Worm (Caenorhabditis elegans): ENCODE measurements around the gene dpy-30.

The dpy-30 gene

DNA sequence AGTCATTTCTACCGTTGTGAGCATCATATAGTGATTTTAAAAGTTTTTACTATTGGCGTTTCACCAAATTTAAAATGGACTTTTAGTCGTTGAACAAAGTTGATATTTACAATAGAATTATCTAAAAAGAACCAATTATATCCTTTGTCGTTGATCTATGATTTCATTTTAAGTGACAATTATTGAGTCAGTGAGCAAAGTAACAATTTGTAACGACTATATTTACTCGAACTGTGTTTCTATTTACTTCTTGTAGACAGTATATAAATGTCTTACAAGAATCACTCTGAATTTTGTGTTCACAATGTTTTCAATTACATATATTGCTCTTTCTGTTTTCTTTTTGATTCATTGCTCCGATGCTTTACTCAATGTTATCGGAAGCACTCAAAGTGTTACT lies 49.8 kb downstream of the dpy-30 start, which contains the start of gene ttr-22:
TSS of gene ttr-22 (plus strand) at position 301 of the 400 bp plus-strand sequence.
- TF ChIP-seq ceh-43 (GFP tag; optimal IDR thresholded peaks at IDR 0.05) = no peak
- no peak for TF ChIP-seq flh-1 (GFP tag; optimal IDR thresholded peaks at IDR 0.05)
- TF ChIP-seq unc-120 (tag; optimal IDR thresholded peaks at IDR 0.05; ENCODE audit: poor library complexity, severe bottlenecking) = no peak
- no peak for TF ChIP-seq ces-1 (GFP tag; optimal IDR thresholded peaks at IDR 0.05)
- no peak for TF ChIP-seq lin-13 (tag; optimal IDR thresholded peaks at IDR 0.05)
- TF ChIP-seq cnd-1 (tag; optimal IDR thresholded peaks at IDR 0.05) = no peak
- no peak for TF ChIP-seq blmp-1 (tag; optimal IDR thresholded peaks at IDR 0.05)
- TF ChIP-seq nhr-28 (tag; optimal IDR thresholded peaks at IDR 0.05) = no peak
- TF ChIP-seq elt-3 (tag; optimal IDR thresholded peaks at IDR 0.05) = no peak
- TF ChIP-seq lsy-2 (tag; optimal IDR thresholded peaks at IDR 0.05) = no peak
- no peak for TF ChIP-seq nhr-237 (tag; optimal IDR thresholded peaks at IDR 0.05)
- no peak for TF ChIP-seq pha-4 (tag; optimal IDR thresholded peaks at IDR 0.05)
- no peak for TF ChIP-seq snpc-4 (tag; optimal IDR thresholded peaks at IDR 0.05)
